Worm (Caenorhabditis elegans) whole organism, dauer: Measurements from ENCODE around the gene srj-4.

ENCODE experiments used
- unc-62 ChIP-seq: sonication (generic microtip); optimal IDR thresholded peaks from 2 replicates; lab custom pipeline; 2017; ENCODE audit warnings: missing biosample characterization, missing genetic modification reagents, missing genetic modification characterization

Gene srj-4

DNA sequence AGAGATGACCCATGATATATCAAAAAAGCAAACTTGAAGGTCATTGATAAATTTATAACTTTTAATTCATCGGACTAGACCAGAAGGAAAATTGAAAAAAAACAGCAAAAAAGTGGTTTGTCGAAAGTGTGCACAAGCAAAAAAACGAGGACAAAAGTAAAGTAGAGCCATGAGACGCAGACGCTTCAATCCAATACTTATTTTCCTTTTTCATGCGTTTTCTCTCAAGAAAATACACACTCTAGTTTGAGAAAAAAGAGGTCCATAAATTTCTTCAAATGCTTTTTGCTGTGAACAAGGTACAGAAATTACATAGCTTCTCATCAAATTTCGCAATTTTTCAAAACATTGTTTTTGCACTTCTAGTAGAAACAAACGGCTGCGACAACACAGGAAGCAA, 1.8 kb upstream of the srj-4 start:
- TF ChIP-seq unc-62 (GFP tag; lab: Kevin White, UChicago) = no peak

DNA sequence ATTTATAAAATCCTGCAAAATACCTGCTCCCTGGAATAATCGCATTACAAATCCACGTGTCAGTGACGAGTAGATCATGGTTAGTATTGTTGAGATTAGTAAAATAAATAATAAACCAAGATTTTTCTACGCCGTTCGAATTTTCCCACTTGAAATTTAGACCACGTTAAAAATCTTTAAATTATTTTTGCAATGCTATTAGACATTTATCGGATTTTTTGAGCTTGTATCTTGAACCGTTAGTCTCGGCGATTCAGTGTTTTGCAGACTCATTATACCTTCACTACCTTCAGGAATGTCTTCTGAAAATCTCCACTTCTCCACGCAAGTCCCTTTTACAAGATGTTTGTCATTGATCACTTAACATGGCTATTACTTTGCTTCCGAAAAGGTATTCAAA, 786 bp upstream of the srj-4 start, which contains the start of gene C27A7.5:
C27A7.5 (minus strand) TSS at position 101 of the 400 bp plus-strand sequence.
- no peak for TF ChIP-seq unc-62 (GFP tag; lab: Kevin White, UChicago)

DNA sequence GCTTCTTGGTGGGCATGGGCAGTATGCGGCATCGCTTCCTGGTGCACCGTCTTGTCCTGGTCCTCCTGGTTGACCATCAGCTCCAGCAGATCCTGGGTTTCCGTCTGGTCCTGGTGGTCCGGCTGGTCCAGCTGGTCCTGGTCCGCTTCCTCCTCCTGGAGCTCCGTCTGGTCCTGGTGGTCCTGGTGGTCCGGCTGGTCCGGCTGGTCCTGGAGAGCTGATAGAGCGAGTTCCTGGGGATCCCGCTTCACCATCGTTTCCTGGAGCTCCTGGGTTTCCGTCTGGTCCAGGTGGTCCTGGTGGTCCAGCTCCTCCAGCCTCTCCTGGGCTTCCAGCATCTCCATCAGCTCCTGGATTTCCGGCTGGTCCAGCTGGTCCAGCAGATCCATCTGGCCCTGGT, 4.0 kb downstream of the srj-4 start:
- TF ChIP-seq unc-62 (GFP tag; lab: Kevin White, UChicago) = no peak

- TF ChIP-seq unc-62 (GFP tag; lab: Kevin White, UChicago) = no peak
These were observed 4.6 kb downstream of the srj-4 start, which contains the start of gene col-37 for ce11 chrV:12167653-12168052. Gene col-37 (minus strand): TSS chrV:12167753.

- no peak for TF ChIP-seq unc-62 (GFP tag; lab: Kevin White, UChicago)
These were observed 7.1 kb downstream of the srj-4 start, which contains the start of gene ZK863.1 for ce11 chrV:12170114-12170513. Gene ZK863.1 (minus strand): TSS chrV:12170214.

DNA sequence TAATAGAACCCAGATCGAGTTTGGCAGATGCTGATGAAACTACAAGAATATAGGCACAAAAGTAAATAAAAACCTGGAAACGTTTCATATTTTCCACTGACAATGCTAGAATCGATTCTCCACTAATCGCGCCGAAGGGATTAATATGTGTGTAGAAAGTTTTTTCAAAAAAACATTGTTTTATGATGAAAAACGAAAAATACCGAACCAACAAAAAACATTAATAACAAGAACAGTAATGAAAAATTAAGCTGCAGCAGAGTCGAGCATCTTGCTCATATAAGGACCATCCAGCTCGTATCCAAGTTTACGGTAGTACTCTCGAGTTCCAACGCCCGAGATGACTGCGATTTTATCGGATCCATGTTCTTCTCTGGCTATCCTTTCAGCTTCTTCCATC, 16.3 kb downstream of the srj-4 start, which contains the start of gene clec-224:
clec-224 (minus strand) TSS at position 101 of the 400 bp plus-strand sequence.
- TF ChIP-seq unc-62 (GFP tag; lab: Kevin White, UChicago) = no peak

ce11 chrV:12181310-12181709, 18.3 kb downstream of the srj-4 start, which contains the start of gene elpc-3:
Gene elpc-3 (minus strand): TSS chrV:12181410.
- no peak for TF ChIP-seq unc-62 (GFP tag; lab: Kevin White, UChicago)

- no peak for TF ChIP-seq unc-62 (GFP tag; lab: Kevin White, UChicago)
These were observed 20.8 kb downstream of the srj-4 start, which contains the start of gene usip-1 for ce11 chrV:12183854-12184253. Gene usip-1 (minus strand): TSS chrV:12184194.

ce11 chrV:12184308-12184999, 21.4 kb downstream of the srj-4 start, which contains the start of gene srd-4:
Gene srd-4 (plus strand): TSS chrV:12184949.
- TF ChIP-seq unc-62 (GFP tag; lab: Kevin White, UChicago) = no peak

ce11 chrV:12187344-12187743, 24.3 kb downstream of the srj-4 start, which contains the start of gene ZK863.8:
Gene ZK863.8 (minus strand): TSS chrV:12187516.
- TF ChIP-seq unc-62 (GFP tag; lab: Kevin White, UChicago) = no peak

ce11 chrV:12188830-12189229, 25.8 kb downstream of the srj-4 start:
- no peak for TF ChIP-seq unc-62 (GFP tag; lab: Kevin White, UChicago)

- no peak for TF ChIP-seq unc-62 (GFP tag; lab: Kevin White, UChicago)
These were observed 28.1 kb downstream of the srj-4 start, which contains the start of gene dpy-30 for ce11 chrV:12190943-12191569. Gene dpy-30 (plus strand): TSS chrV:12191519.

DNA sequence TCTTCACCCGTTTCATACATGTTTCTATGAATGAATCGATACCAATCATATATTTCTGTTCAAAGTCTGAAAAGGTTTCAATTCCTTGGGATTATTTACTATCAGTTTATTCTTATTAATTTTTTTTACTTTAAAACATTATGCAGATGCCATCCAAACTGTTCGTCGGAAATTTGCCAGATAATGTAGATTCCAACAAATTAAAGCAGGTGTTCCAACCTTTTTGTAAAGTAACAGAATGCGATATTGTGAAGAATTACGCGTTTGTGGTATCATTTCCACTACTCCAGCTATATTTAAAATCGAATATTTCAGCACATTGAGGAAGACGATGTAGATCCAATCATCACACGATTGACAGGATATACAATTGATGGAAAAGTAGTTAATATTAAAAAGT, 29.1 kb downstream of the srj-4 start, which contains the start of gene rnp-1:
rnp-1 (plus strand) TSS at position 145 of the 400 bp plus-strand sequence.
- no peak for TF ChIP-seq unc-62 (GFP tag; lab: Kevin White, UChicago)

- no peak for TF ChIP-seq unc-62 (GFP tag; lab: Kevin White, UChicago)
These were observed 31.3 kb downstream of the srj-4 start, which contains the start of gene ogdh-2 for ce11 chrV:12194275-12194674. Gene ogdh-2 (plus strand): TSS chrV:12194507.

ce11 chrV:12195845-12196244, 32.8 kb downstream of the srj-4 start, which contains the start of gene ZK836.3:
Gene ZK836.3 (minus strand): TSS chrV:12195945.
- no peak for TF ChIP-seq unc-62 (GFP tag; lab: Kevin White, UChicago)

- TF ChIP-seq unc-62 (GFP tag; lab: Kevin White, UChicago) = no peak
These were observed 33.7 kb downstream of the srj-4 start for ce11 chrV:12196659-12197058.
